Fruit fly (Drosophila melanogaster) whole organism, prepupa: Measurements from ENCODE around the gene CG15169.

ENCODE experiments used
- CG10631 ChIP-seq: fragments of 200-800 bp; sonication (Bioruptor generic); optimal IDR thresholded peaks from 2 replicates; lab custom pipeline; 2016; ENCODE audit warnings: missing biosample characterization, missing genetic modification characterization
- CG11294 ChIP-seq: fragments of 200-800 bp; sonication (Bioruptor generic); IDR thresholded peaks from 2 replicates; pipeline ENCODE4 v1.3.6; 2022; ENCODE audit warnings: missing biosample characterization, missing genetic modification characterization
- CG15336 ChIP-seq: fragments of 200-800 bp; sonication (Bioruptor generic); IDR thresholded peaks from 2 replicates; pipeline ENCODE4 v1.3.6; 2022; ENCODE audit warnings: missing biosample characterization, missing genetic modification characterization
- CG1621 ChIP-seq: fragments of 200-800 bp; sonication (Bioruptor generic); optimal IDR thresholded peaks from 3 replicates; lab custom pipeline; 2018; ENCODE audit warnings: missing biosample characterization, mild to moderate bottlenecking, missing genetic modification characterization
- CG16779 ChIP-seq: fragments of 200-800 bp; sonication (Bioruptor generic); optimal IDR thresholded peaks from 3 replicates; lab custom pipeline; 2017; ENCODE audit warnings: missing biosample characterization, mild to moderate bottlenecking, missing genetic modification characterization
- CG3032 ChIP-seq: fragments of 200-800 bp; optimal IDR thresholded peaks from 2 replicates; lab custom pipeline; 2019; ENCODE audit warnings: missing biosample characterization, mild to moderate bottlenecking, missing genetic modification characterization, moderate library complexity
- CG31627 ChIP-seq: fragments of 200-800 bp; sonication (Bioruptor generic); optimal IDR thresholded peaks from 3 replicates; lab custom pipeline; 2016; ENCODE audit warnings: missing biosample characterization, missing genetic modification characterization
- CG32006 ChIP-seq: fragments of 200-800 bp; sonication (Bioruptor generic); optimal IDR thresholded peaks from 3 replicates; lab custom pipeline; 2017; ENCODE audit warnings: missing biosample characterization, mild to moderate bottlenecking, missing genetic modification characterization
- CG34406 ChIP-seq: fragments of 200-800 bp; sonication (Bioruptor generic); optimal IDR thresholded peaks from 3 replicates; lab custom pipeline; 2016; ENCODE audit warnings: missing biosample characterization, missing genetic modification characterization
- CG3919 ChIP-seq: fragments of 200-800 bp; sonication (Bioruptor generic); optimal IDR thresholded peaks from 3 replicates; lab custom pipeline; 2016; ENCODE audit warnings: missing biosample characterization, missing genetic modification characterization
- CG4318 ChIP-seq: fragments of 200-800 bp; sonication (Bioruptor generic); optimal IDR thresholded peaks from 3 replicates; lab custom pipeline; 2017; ENCODE audit warnings: missing biosample characterization, mild to moderate bottlenecking, missing genetic modification characterization
- CG6163 ChIP-seq: fragments of 200-800 bp; sonication (Bioruptor generic); IDR thresholded peaks from 3 replicates; pipeline ENCODE4 v1.3.6; 2022; ENCODE audit warnings: missing biosample characterization, missing genetic modification characterization
- CG6276 ChIP-seq: fragments of 200-800 bp; sonication (Bioruptor generic); optimal IDR thresholded peaks from 2 replicates; lab custom pipeline; 2017; ENCODE audit warnings: missing biosample characterization, mild to moderate bottlenecking, missing genetic modification characterization
- CG6792 ChIP-seq: fragments of 200-800 bp; sonication (Bioruptor generic); optimal IDR thresholded peaks from 3 replicates; lab custom pipeline; 2016; ENCODE audit warnings: missing biosample characterization, missing genetic modification characterization
- CG6808 ChIP-seq: fragments of 200-800 bp; sonication (Bioruptor generic); optimal IDR thresholded peaks from 3 replicates; lab custom pipeline; 2017; ENCODE audit warnings: missing biosample characterization, missing genetic modification characterization, mild to moderate bottlenecking, moderate library complexity, missing genetic modification reagents
- CG6854 ChIP-seq: fragments of 200-800 bp; sonication (Bioruptor generic); optimal IDR thresholded peaks from 2 replicates; lab custom pipeline; 2017; ENCODE audit warnings: missing biosample characterization, mild to moderate bottlenecking, missing genetic modification characterization
- CG7368 ChIP-seq: fragments of 200-800 bp; sonication (Bioruptor generic); optimal IDR thresholded peaks from 3 replicates; lab custom pipeline; 2016; ENCODE audit warnings: missing biosample characterization, missing genetic modification characterization
- CG8119 ChIP-seq: fragments of 200-800 bp; sonication (Bioruptor generic); IDR thresholded peaks from 3 replicates; pipeline ENCODE4 v1.3.6; 2022; ENCODE audit warnings: missing biosample characterization, missing genetic modification characterization
- CG8319 ChIP-seq: fragments of 200-800 bp; sonication (Bioruptor generic); optimal IDR thresholded peaks from 3 replicates; lab custom pipeline; 2016; ENCODE audit warnings: missing biosample characterization, missing genetic modification characterization
- CG8632 ChIP-seq: fragments of 200-800 bp; sonication (Bioruptor generic); optimal IDR thresholded peaks from 3 replicates; lab custom pipeline; 2016; ENCODE audit warnings: missing biosample characterization, missing genetic modification characterization
- CG9139 ChIP-seq: fragments of 200-800 bp; sonication (Bioruptor generic); optimal IDR thresholded peaks from 3 replicates; lab custom pipeline; 2017; ENCODE audit warnings: missing biosample characterization, mild to moderate bottlenecking, missing genetic modification characterization
- Eip78C ChIP-seq: fragments of 200-800 bp; sonication (Bioruptor generic); peaks from one replicate; lab custom pipeline; 2016; ENCODE audit warnings: missing biosample characterization, missing genetic modification characterization
- Eip93F ChIP-seq: fragments of 200-800 bp; sonication (Bioruptor generic); optimal IDR thresholded peaks from 2 replicates; lab custom pipeline; 2016; ENCODE audit warnings: missing biosample characterization, mild to moderate bottlenecking, missing genetic modification characterization
- Ets21C ChIP-seq: fragments of 200-800 bp; sonication (Bioruptor generic); optimal IDR thresholded peaks from 3 replicates; lab custom pipeline; 2016; ENCODE audit warnings: missing biosample characterization, missing genetic modification characterization
- Ets96B ChIP-seq: fragments of 200-800 bp; optimal IDR thresholded peaks from 2 replicates; lab custom pipeline; 2019; ENCODE audit warnings: missing biosample characterization, mild to moderate bottlenecking, missing genetic modification characterization, moderate library complexity
- Gug ChIP-seq: fragments of 200-800 bp; sonication (Bioruptor generic); IDR thresholded peaks from 2 replicates; pipeline ENCODE4 v1.3.6; 2022; ENCODE audit warnings: missing biosample characterization, missing genetic modification characterization
- Hr39 ChIP-seq: fragments of 200-800 bp; sonication (Bioruptor generic); optimal IDR thresholded peaks from 2 replicates; lab custom pipeline; 2016; ENCODE audit warnings: missing biosample characterization, missing genetic modification characterization
- Hr4 ChIP-seq: fragments of 200-800 bp; sonication (Bioruptor generic); optimal IDR thresholded peaks from 3 replicates; lab custom pipeline; 2016; ENCODE audit warnings: missing biosample characterization, missing genetic modification characterization
- Lpt ChIP-seq: fragments of 200-800 bp; sonication (Bioruptor generic); optimal IDR thresholded peaks from 3 replicates; lab custom pipeline; 2016; ENCODE audit warnings: missing biosample characterization, missing genetic modification characterization
- OdsH ChIP-seq: fragments of 200-800 bp; sonication (Bioruptor generic); optimal IDR thresholded peaks from 3 replicates; lab custom pipeline; 2016; ENCODE audit warnings: missing biosample characterization, missing genetic modification characterization
- Smox ChIP-seq: fragments of 200-800 bp; sonication (Bioruptor generic); optimal IDR thresholded peaks from 3 replicates; lab custom pipeline; 2016; ENCODE audit warnings: missing biosample characterization, missing genetic modification characterization
- Sox14 ChIP-seq: fragments of 200-800 bp; sonication (Bioruptor generic); optimal IDR thresholded peaks from 3 replicates; lab custom pipeline; 2016; ENCODE audit warnings: missing biosample characterization, missing genetic modification characterization
- Sox15 ChIP-seq: fragments of 200-800 bp; sonication (Bioruptor generic); optimal IDR thresholded peaks from 3 replicates; lab custom pipeline; 2016; ENCODE audit warnings: missing biosample characterization, missing genetic modification characterization
- achi ChIP-seq: fragments of 200-800 bp; sonication (Bioruptor generic); optimal IDR thresholded peaks from 3 replicates; lab custom pipeline; 2016; ENCODE audit warnings: missing biosample characterization, missing genetic modification characterization
- cyc ChIP-seq: fragments of 200-800 bp; sonication (Bioruptor generic); optimal IDR thresholded peaks from 3 replicates; lab custom pipeline; 2016; ENCODE audit warnings: missing biosample characterization, missing genetic modification characterization
- dac ChIP-seq: fragments of 200-800 bp; sonication (Bioruptor generic); optimal IDR thresholded peaks from 2 replicates; lab custom pipeline; 2017; ENCODE audit warnings: missing biosample characterization, mild to moderate bottlenecking, missing genetic modification characterization
- dsx ChIP-seq: fragments of 200-800 bp; optimal IDR thresholded peaks from 3 replicates; lab custom pipeline; 2019; ENCODE audit warnings: missing biosample characterization, mild to moderate bottlenecking, missing genetic modification characterization, moderate library complexity; ENCODE audit not compliant: poor library complexity, severe bottlenecking
- esn ChIP-seq: fragments of 200-800 bp; sonication (Bioruptor generic); optimal IDR thresholded peaks from 2 replicates; lab custom pipeline; 2016; ENCODE audit warnings: missing biosample characterization, mild to moderate bottlenecking, missing genetic modification characterization, moderate library complexity
- fkh ChIP-seq: fragments of 200-800 bp; sonication (Bioruptor generic); optimal IDR thresholded peaks from 3 replicates; lab custom pipeline; 2017; ENCODE audit warnings: missing biosample characterization, mild to moderate bottlenecking, missing genetic modification characterization, moderate library complexity
- lz ChIP-seq: fragments of 200-800 bp; sonication (Bioruptor generic); optimal IDR thresholded peaks from 3 replicates; lab custom pipeline; 2016; ENCODE audit warnings: missing biosample characterization, missing genetic modification characterization
- net ChIP-seq: fragments of 200-800 bp; sonication (Bioruptor generic); optimal IDR thresholded peaks from 3 replicates; lab custom pipeline; 2016; ENCODE audit warnings: missing biosample characterization, missing genetic modification characterization
- pdm3 ChIP-seq: fragments of 200-800 bp; sonication (Bioruptor generic); optimal IDR thresholded peaks from 3 replicates; lab custom pipeline; 2016; ENCODE audit warnings: missing biosample characterization, missing genetic modification characterization
- salr ChIP-seq, 2 experiments: fragments of 200-800 bp; sonication (Bioruptor generic); optimal IDR thresholded peaks; 3 replicates each; lab custom pipeline; 2016 to 2018; ENCODE audit warnings: missing biosample characterization in 2 of 2, missing genetic modification characterization in 2 of 2, mild to moderate bottlenecking in 1 of 2
- spab ChIP-seq: fragments of 200-800 bp; sonication (Bioruptor generic); optimal IDR thresholded peaks from 2 replicates; lab custom pipeline; 2017; ENCODE audit warnings: missing biosample characterization, mild to moderate bottlenecking, missing genetic modification characterization, missing genetic modification reagents
- ss ChIP-seq, 2 experiments: fragments of 200-800 bp; sonication (Bioruptor generic); optimal IDR thresholded peaks; 2 replicates in 1 of 2; 3 replicates in 1 of 2; lab custom pipeline; 2017 to 2018; ENCODE audit warnings: mild to moderate bottlenecking in 2 of 2, missing biosample characterization in 2 of 2, missing genetic modification characterization in 2 of 2, moderate library complexity in 1 of 2
- svp ChIP-seq: fragments of 200-800 bp; sonication (Bioruptor generic); peaks from one replicate; lab custom pipeline; 2016; ENCODE audit warnings: missing biosample characterization, missing genetic modification characterization
- topi ChIP-seq: fragments of 200-800 bp; sonication (Bioruptor generic); optimal IDR thresholded peaks from 3 replicates; lab custom pipeline; 2016; ENCODE audit warnings: missing biosample characterization, missing genetic modification characterization
- vri ChIP-seq: fragments of 200-800 bp; sonication (Bioruptor generic); optimal IDR thresholded peaks from 3 replicates; lab custom pipeline; 2016; ENCODE audit warnings: missing biosample characterization, mild to moderate bottlenecking, missing genetic modification characterization

Gene CG15169

dm6 chr2L:18966214-18966556 lies 24.6 kb upstream of the CG15169 start (continued):
- peak; percentile 26 for TF ChIP-seq CG10631 (GFP tag; lab: Kevin White, UChicago)
- no peak for TF ChIP-seq Hr39 (GFP tag; lab: Kevin White, UChicago)
- peak; percentile 52 for TF ChIP-seq CG3919 (GFP tag; lab: Kevin White, UChicago)
- peak; percentile 11 for TF ChIP-seq lz
- TF ChIP-seq CG34406 = peak; percentile 47
- TF ChIP-seq svp (GFP tag; lab: Kevin White, UChicago) = peak; percentile 63
- TF ChIP-seq CG8119 (GFP tag; lab: Robert Waterston, UW) = peak; percentile 80
- TF ChIP-seq CG6163 = peak; percentile 82
- TF ChIP-seq ss (GFP tag; optimal IDR thresholded peaks at IDR 0.05; lab: Kevin White, UChicago) = peak in 1 of 2 experiments; percentile 21
- TF ChIP-seq net (GFP tag; lab: Kevin White, UChicago) = peak; percentile 16
- peak; percentile 47 for TF ChIP-seq Hr4 (GFP tag; lab: Kevin White, UChicago)
- TF ChIP-seq Eip93F (GFP tag; lab: Kevin White, UChicago) = no peak
- TF ChIP-seq Lpt (GFP tag; lab: Kevin White, UChicago) = peak; percentile 20
- peak; percentile 20 for TF ChIP-seq achi (GFP tag; lab: Kevin White, UChicago)
- no peak for TF ChIP-seq spab (GFP tag; lab: Kevin White, UChicago)
- peak; percentile 40 for TF ChIP-seq CG6276 (GFP tag; lab: Kevin White, UChicago)
- peak; percentile 81 for TF ChIP-seq CG11294 (GFP tag; lab: Robert Waterston, UW)
- no peak for TF ChIP-seq CG1621 (tag; lab: Kevin White, UChicago)
- peak; percentile 5 for TF ChIP-seq Sox14 (GFP tag; lab: Kevin White, UChicago)
- TF ChIP-seq CG7368 (GFP tag; lab: Kevin White, UChicago) = peak; percentile 25
- no peak for TF ChIP-seq CG16779 (tag; lab: Kevin White, UChicago)
- no peak for TF ChIP-seq CG6808
- TF ChIP-seq CG15336 = peak; percentile 84
- TF ChIP-seq dsx (GFP tag; lab: Kevin White, UChicago) = peak; percentile 5
- peak; percentile 44 for TF ChIP-seq CG32006 (GFP tag; lab: Kevin White, UChicago)

- no peak for TF ChIP-seq CG9139 (GFP tag; lab: Kevin White, UChicago)
- no peak for TF ChIP-seq cyc (GFP tag; lab: Kevin White, UChicago)
- TF ChIP-seq CG8319 (GFP tag; lab: Kevin White, UChicago) = no peak
- TF ChIP-seq CG7368 (GFP tag; lab: Kevin White, UChicago) = no peak
- TF ChIP-seq Ets96B = no peak
- no peak for TF ChIP-seq Eip78C (GFP tag; lab: Kevin White, UChicago)
- peak; percentile 70 for TF ChIP-seq svp (GFP tag; lab: Kevin White, UChicago)
- no peak for TF ChIP-seq CG3032 (tag; lab: Kevin White, UChicago)
- TF ChIP-seq CG10631 (GFP tag; lab: Kevin White, UChicago) = peak; percentile 22
- no peak for TF ChIP-seq Gug (GFP tag; lab: Robert Waterston, UW)
- no peak for TF ChIP-seq CG4318 (GFP tag; lab: Kevin White, UChicago)
- no peak for TF ChIP-seq CG6792
- TF ChIP-seq Sox15 (GFP tag; lab: Kevin White, UChicago) = no peak
- no peak for TF ChIP-seq CG34406
- no peak for TF ChIP-seq CG6163
- no peak for TF ChIP-seq dsx (GFP tag; lab: Kevin White, UChicago)
- TF ChIP-seq topi (GFP tag; lab: Kevin White, UChicago) = peak; percentile 5
- TF ChIP-seq OdsH (GFP tag; lab: Kevin White, UChicago) = peak; percentile 5
- no peak for TF ChIP-seq CG31627 (GFP tag; lab: Kevin White, UChicago)
- peak; percentile 4 for TF ChIP-seq CG6276 (GFP tag; lab: Kevin White, UChicago)
- no peak for TF ChIP-seq CG1621 (tag; lab: Kevin White, UChicago)
- TF ChIP-seq esn = no peak
- peak; percentile 44 for TF ChIP-seq Eip93F (GFP tag; lab: Kevin White, UChicago)
- no peak for TF ChIP-seq CG6854 (GFP tag; lab: Kevin White, UChicago)
- no peak for TF ChIP-seq fkh (GFP tag; lab: Kevin White, UChicago)
- no peak for TF ChIP-seq lz
- TF ChIP-seq Hr4 (GFP tag; lab: Kevin White, UChicago) = peak; percentile 39
- no peak for TF ChIP-seq Ets21C
- no peak for TF ChIP-seq ss (GFP tag; optimal IDR thresholded peaks at IDR 0.05; lab: Kevin White, UChicago)
- no peak for TF ChIP-seq salr (GFP tag; optimal IDR thresholded peaks at IDR 0.05; lab: Kevin White, UChicago)
- TF ChIP-seq net (GFP tag; lab: Kevin White, UChicago) = peak; percentile 19
- no peak for TF ChIP-seq CG16779 (tag; lab: Kevin White, UChicago)
- no peak for TF ChIP-seq CG11294 (GFP tag; lab: Robert Waterston, UW)
- TF ChIP-seq dac (GFP tag; lab: Kevin White, UChicago) = no peak
- no peak for TF ChIP-seq CG8632
- peak; percentile 55; the same call in 2 of the 3 replicates for TF ChIP-seq CG8119 (GFP tag; lab: Robert Waterston, UW)
- no peak for TF ChIP-seq vri
- no peak for TF ChIP-seq Smox (GFP tag; lab: Kevin White, UChicago)
- no peak for TF ChIP-seq pdm3 (GFP tag; lab: Kevin White, UChicago)
- TF ChIP-seq CG6808 = peak; percentile 8
- TF ChIP-seq Hr39 (GFP tag; lab: Kevin White, UChicago) = no peak
Measured at dm6 chr2L:18966844-18967243, 24.0 kb upstream of the CG15169 start.
